Fruit fly (Drosophila melanogaster): ENCODE data around the gene Cyp313a4.

Gene Cyp313a4

dm6 chr3R:12681275-12681674 is at the start of gene Cyp313a4:
TSS of gene Cyp313a4 (minus strand) at chr3R:12681375.
- TF ChIP-seq kay (GFP tag; ENCODE audit: borderline replicate concordance) (no peak), tj (GFP tag; optimal IDR thresholded peaks at IDR 0.05) (no peak), Clk (GFP tag; optimal IDR thresholded peaks at IDR 0.05) (no peak), CG14711 (tag; optimal IDR thresholded peaks at IDR 0.05) (no peak), pad (GFP tag; optimal IDR thresholded peaks at IDR 0.05) (no peak), toe (GFP tag; optimal IDR thresholded peaks at IDR 0.05) (no peak), CG11617 (GFP tag; optimal IDR thresholded peaks at IDR 0.05) (no peak), CG12768 (GFP tag; optimal IDR thresholded peaks at IDR 0.05) (no peak), CG5204 (GFP tag; optimal IDR thresholded peaks at IDR 0.05) (no peak), bab1 (GFP tag; optimal IDR thresholded peaks at IDR 0.05) (no peak), Mnt (GFP tag; optimal IDR thresholded peaks at IDR 0.05) (no peak), Crg-1 (GFP tag; optimal IDR thresholded peaks at IDR 0.05) (no peak), Hr96 (GFP tag; optimal IDR thresholded peaks at IDR 0.05) (no peak), cnc (optimal IDR thresholded peaks at IDR 0.05) (no peak), CG7045 (GFP tag; optimal IDR thresholded peaks at IDR 0.05) (no peak), ovo (GFP tag; optimal IDR thresholded peaks at IDR 0.05) (no peak), CG33017 (tag; optimal IDR thresholded peaks at IDR 0.05) (no peak), cic (GFP tag; optimal IDR thresholded peaks at IDR 0.05) (no peak), CG7101 (tag; optimal IDR thresholded peaks at IDR 0.05) (no peak)

DNA sequence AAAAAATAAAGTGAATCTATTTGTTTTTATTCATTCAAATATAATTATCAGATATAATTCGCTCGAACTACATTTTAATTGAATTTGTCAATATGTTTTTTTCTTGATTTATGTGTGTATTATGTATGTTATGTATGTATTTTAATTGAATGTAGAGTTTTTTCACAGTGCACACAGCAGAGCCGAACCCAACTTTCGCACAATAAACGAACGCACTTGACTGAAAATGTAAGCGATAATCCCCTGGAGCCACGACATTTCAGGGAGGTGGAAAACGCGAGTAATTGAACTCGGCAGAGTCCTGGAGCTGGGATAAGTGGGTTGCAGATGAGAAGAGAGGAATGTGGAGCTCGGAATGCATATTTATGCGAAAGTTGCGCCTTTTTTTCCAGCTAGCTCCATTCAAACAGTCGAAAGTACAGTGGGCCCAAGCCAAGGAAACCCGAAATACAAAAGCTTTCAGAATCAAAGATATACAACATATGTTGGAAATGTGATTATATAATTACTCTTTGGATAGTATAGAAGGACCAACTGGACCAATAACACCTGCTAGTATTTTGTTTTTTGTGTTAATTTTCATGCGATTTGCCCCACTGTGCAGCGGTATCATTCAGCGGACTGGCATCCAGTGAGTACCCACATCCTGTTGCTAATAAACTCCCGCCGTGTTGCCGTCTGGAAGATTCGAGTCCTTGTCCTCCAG is 46.9 kb upstream of the Cyp313a4 start:
- TF ChIP-seq tj (GFP tag; optimal IDR thresholded peaks at IDR 0.05) (no peak), CG5204 (GFP tag; optimal IDR thresholded peaks at IDR 0.05) (no peak), CG7101 (tag; optimal IDR thresholded peaks at IDR 0.05) (no peak)

- no peak for TF ChIP-seq CG11617 (GFP tag; optimal IDR thresholded peaks at IDR 0.05)
- no peak for TF ChIP-seq tj (GFP tag; optimal IDR thresholded peaks at IDR 0.05)
- no peak for TF ChIP-seq Hr96 (GFP tag; optimal IDR thresholded peaks at IDR 0.05)
- TF ChIP-seq Clk (GFP tag; optimal IDR thresholded peaks at IDR 0.05) = no peak
- peak; percentile 6 for TF ChIP-seq CG1620 (GFP tag; optimal IDR thresholded peaks at IDR 0.05)
- TF ChIP-seq pad (GFP tag; optimal IDR thresholded peaks at IDR 0.05) = no peak
- peak; percentile 11 for TF ChIP-seq Crg-1 (GFP tag; optimal IDR thresholded peaks at IDR 0.05)
- peak; percentile 63 for TF ChIP-seq ovo (GFP tag; optimal IDR thresholded peaks at IDR 0.05)
- no peak for TF ChIP-seq toe (GFP tag; optimal IDR thresholded peaks at IDR 0.05)
- no peak for TF ChIP-seq Mnt (GFP tag; optimal IDR thresholded peaks at IDR 0.05)
- no peak for TF ChIP-seq cnc (optimal IDR thresholded peaks at IDR 0.05)
- TF ChIP-seq kay (GFP tag; ENCODE audit: borderline replicate concordance) = peak; percentile 3
- no peak for TF ChIP-seq cic (GFP tag; optimal IDR thresholded peaks at IDR 0.05)
- TF ChIP-seq CG7101 (tag; optimal IDR thresholded peaks at IDR 0.05) = peak; percentile 30
- TF ChIP-seq CG33017 (tag; optimal IDR thresholded peaks at IDR 0.05) = no peak
- no peak for TF ChIP-seq CG5204 (GFP tag; optimal IDR thresholded peaks at IDR 0.05)
- TF ChIP-seq bab1 (GFP tag; optimal IDR thresholded peaks at IDR 0.05) = peak; percentile 31
- TF ChIP-seq CG14711 (tag; optimal IDR thresholded peaks at IDR 0.05) = no peak
- no peak for TF ChIP-seq CG12768 (GFP tag; optimal IDR thresholded peaks at IDR 0.05)
- TF ChIP-seq CG7045 (GFP tag; optimal IDR thresholded peaks at IDR 0.05) = no peak
Observed at dm6 chr3R:12723759-12724158, 42.6 kb upstream of the Cyp313a4 start.

DNA sequence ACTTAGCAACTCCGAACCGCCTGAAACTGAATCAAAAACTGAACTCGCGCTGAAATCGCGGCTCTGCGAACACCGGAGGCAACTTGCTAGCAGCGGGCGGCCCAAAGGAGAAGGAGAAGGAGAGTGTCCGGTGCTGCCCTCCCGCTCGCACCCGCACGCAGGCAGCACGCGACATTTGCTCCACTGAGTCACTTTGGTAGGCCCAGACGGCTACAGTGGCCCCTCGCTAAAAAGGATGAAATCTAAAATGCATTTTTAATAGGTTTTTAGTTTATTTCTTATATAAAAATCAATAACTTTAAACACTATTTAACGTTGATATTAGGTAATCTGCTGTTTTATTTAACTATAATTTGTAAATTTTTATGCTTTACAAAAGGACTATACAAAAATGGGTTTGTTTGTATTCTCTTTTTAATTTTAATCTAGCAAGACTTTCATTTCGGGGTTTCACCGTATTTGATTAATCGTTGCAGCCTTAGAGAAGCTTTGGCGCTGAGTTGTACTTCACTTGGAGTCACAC is 41.3 kb upstream of the Cyp313a4 start, which contains the start of gene Men:
TSS of gene Men (minus strand) at position 51 of the 523 bp plus-strand sequence.
- TF ChIP-seq bab1 (GFP tag; optimal IDR thresholded peaks at IDR 0.05) = peak; percentile 45
- peak; percentile 31 for TF ChIP-seq tj (GFP tag; optimal IDR thresholded peaks at IDR 0.05)
- peak; percentile 22 for TF ChIP-seq CG5204 (GFP tag; optimal IDR thresholded peaks at IDR 0.05)
- TF ChIP-seq CG7101 (tag; optimal IDR thresholded peaks at IDR 0.05) = peak; percentile 59
- TF ChIP-seq cnc (optimal IDR thresholded peaks at IDR 0.05) = no peak
- peak; percentile 31 for TF ChIP-seq CG7045 (GFP tag; optimal IDR thresholded peaks at IDR 0.05)
- TF ChIP-seq CG14711 (tag; optimal IDR thresholded peaks at IDR 0.05) = peak; percentile 19
- TF ChIP-seq ovo (GFP tag; optimal IDR thresholded peaks at IDR 0.05) = no peak

DNA sequence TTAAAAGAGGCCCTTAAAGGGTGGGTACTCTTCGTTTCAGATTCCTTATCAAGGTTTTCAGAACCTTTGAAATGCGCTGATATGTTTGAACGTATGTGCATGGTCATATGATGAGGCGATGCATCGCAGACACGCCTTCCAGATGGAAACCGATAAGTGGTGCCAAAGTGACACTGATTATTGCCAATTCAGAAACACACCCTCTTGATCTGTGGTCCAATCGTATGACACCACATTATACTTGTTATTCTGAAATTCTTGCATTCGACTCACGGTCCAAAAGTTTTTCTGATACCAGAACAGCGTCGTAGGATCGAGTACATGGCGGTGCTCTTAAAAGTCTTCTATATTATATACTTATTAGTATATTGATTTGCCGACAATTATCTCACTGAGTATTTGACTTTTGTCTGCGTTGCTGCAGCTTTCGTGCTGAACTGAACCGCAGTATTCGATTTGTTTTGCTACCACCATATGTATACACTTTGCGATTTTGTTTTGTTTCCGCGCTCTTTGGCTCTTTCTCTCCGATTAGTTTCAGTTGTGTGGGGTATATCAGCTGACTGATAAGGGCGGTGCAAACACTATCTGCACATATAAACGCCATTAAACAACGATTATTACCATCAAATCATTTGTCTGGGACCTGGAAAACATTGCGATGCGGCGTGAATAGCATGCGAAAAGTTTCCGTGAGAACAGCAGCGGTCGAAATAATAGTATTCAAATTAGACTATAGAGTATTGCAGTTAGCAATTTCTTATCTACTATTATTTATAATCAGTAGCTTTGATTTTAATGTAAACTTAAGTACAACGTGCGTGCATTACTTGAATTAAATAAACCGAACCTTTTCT is 39.4 kb upstream of the Cyp313a4 start:
- TF ChIP-seq kay (GFP tag; ENCODE audit: borderline replicate concordance) (peak; percentile 94), Mnt (GFP tag; optimal IDR thresholded peaks at IDR 0.05) (peak; percentile 26), CG5204 (GFP tag; optimal IDR thresholded peaks at IDR 0.05) (peak; percentile 23), CG33017 (tag; optimal IDR thresholded peaks at IDR 0.05) (no peak), cic (GFP tag; optimal IDR thresholded peaks at IDR 0.05) (peak; percentile 70), Hr96 (GFP tag; optimal IDR thresholded peaks at IDR 0.05) (peak; percentile 14)
